Worm (Caenorhabditis elegans): Measurements from ENCODE around the gene ift-81.

DNA sequence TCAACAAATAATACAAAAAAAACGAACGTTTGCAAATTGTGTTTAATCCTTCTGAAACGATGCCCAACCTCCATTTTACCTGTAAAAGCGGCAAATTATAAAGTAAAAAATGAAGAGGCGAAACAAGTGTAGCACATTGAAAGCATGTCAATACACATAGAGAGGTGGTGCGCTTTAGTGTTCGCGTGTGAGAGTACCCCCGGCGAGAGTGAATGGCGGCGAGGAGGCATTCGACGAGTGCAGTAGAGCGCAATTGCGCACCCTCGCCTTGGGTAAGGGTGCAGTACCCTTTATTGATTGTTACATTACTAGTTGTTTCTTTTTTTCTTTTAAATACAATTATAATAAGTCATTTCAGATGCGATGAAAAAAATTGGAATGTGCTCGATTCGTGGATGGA, 23.2 kb upstream of the ift-81 start, which contains the start of gene hst-6:
- TF ChIP-seq cog-1 (tag; optimal IDR thresholded peaks at IDR 0.05) (peak; percentile 78), ztf-23 (GFP tag; IDR thresholded peaks at IDR 0.05) (peak; percentile 66; the same call in 1 of the 2 replicates), flt-1 (GFP tag; IDR thresholded peaks at IDR 0.05) (peak; percentile 62), ref-1 (GFP tag; conservative IDR thresholded peaks at IDR 0.05) (no peak), med-1 (GFP tag; optimal IDR thresholded peaks at IDR 0.05; ENCODE audit: insufficient read depth) (no peak), tab-1 (GFP tag; IDR thresholded peaks at IDR 0.05) (no peak; the same call in 1 of the 2 replicates), ztf-29 (GFP tag; IDR thresholded peaks at IDR 0.05) (peak; percentile 66; the same call in 1 of the 2 replicates), klf-2 (GFP tag; conservative IDR thresholded peaks at IDR 0.05) (no peak)
